Fruit fly (Drosophila melanogaster): ENCODE data around the gene tara.

Gene tara

DNA sequence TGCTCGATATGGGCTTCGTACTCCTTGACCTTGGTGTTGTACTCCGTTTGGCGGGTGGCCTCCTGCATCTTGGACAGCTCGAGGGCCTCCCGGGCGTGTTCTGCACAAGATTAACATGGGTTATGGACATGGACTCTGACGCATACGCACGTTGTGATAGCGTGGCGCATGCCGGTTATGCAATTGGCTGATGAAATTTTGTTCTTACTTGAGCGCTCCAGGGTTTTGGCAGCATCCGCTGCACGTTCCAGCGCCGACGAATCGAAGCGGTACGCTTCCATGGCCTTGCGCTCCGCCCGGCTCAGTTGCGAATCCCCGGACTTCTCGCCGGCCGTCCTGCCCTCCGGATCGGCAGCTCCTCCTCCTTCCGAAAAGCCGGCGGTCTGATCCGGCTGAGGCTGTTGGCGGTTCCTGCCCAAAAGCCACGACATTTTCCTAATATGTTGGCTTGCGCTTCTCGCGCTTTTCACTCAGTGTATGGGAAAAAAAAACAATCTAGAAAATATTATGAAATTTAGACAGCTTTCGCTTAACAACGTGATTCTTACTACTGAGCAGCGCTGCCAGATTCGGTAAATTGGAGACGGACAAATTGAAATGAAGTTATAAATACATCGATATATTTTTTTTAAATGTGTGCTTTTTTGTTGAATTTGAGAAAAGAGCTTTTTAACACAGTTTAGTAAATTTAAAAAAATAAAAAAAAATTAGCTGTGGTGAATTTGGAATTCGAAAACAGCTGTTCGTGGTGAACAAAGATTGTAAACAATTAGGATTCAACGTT is 38.3 kb downstream of the tara start, which contains the start of the genes bor and asun (continued):
- TF ChIP-seq Kr (GFP tag; optimal IDR thresholded peaks at IDR 0.05) (no peak), ham (GFP tag; IDR thresholded peaks at IDR 0.05) (no peak), NC2β (GFP tag; optimal IDR thresholded peaks at IDR 0.05) (peak; percentile 3), CTCF (GFP tag; optimal IDR thresholded peaks at IDR 0.05) (no peak), gt (GFP tag; IDR thresholded peaks at IDR 0.05) (no peak), CG18619 (GFP tag; optimal IDR thresholded peaks at IDR 0.05) (no peak)

DNA sequence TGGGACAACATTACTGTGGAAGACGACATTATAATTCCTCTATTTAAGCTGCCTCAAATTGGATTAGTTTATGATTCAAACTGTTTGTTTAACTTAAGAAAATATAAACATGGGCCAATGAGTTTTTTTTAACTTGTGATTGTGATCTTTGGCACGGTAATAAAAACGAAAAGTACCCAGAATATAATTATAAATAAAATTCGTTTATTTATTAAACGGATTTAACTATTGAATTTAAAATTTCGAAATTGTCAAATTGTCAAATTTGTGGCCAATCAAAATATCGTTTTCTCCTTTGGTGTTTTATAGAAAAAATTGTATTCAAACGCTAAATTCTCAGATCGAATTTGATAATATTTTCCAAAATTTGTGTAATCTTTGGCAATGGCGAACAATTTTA is 41.3 kb downstream of the tara start, which contains the start of gene Mst89B:
Mst89B (plus strand) TSS at position 301 of the 400 bp plus-strand sequence.
- no peak for TF ChIP-seq zfh1 (GFP tag; IDR thresholded peaks at IDR 0.05)
- no peak for TF ChIP-seq CG8478 (optimal IDR thresholded peaks at IDR 0.05)
- no peak for TF ChIP-seq CG12299 (tag; optimal IDR thresholded peaks at IDR 0.05)
- no peak for TF ChIP-seq nom (GFP tag; optimal IDR thresholded peaks at IDR 0.05)
- TF ChIP-seq TFAM (GFP tag; optimal IDR thresholded peaks at IDR 0.05), result no peak
- TF ChIP-seq lola (GFP tag; optimal IDR thresholded peaks at IDR 0.05), result no peak
- no peak for TF ChIP-seq schlank (tag; optimal IDR thresholded peaks at IDR 0.05)
- no peak for TF ChIP-seq shn (GFP tag; optimal IDR thresholded peaks at IDR 0.05)

DNA sequence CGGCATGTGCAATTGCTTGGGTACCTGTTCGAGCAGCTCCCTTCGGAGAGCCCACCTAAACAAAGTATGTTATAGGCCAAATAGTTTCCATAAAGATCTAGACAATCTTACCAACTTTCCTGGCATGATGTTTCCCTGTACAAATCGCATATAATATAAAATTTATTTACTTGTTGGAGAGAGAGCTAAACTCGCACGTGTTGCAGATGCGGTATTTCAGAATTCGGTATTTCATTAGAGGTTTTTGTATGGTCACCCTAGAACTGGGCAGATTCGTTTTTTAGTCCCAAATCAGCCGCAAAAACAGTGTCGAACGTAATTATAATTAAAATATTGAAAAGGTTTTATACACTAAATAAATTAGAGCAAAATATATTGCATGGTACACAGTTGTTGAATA is 46.7 kb downstream of the tara start, which contains the start of the genes Mat89Ba and gish:
Mat89Ba (minus strand) TSS at position 231 of the 400 bp plus-strand sequence.
gish (plus strand) TSS at position 268 of the 400 bp plus-strand sequence.
- TF ChIP-seq CG10565 (GFP tag; optimal IDR thresholded peaks at IDR 0.05), result no peak
- no peak for TF ChIP-seq CG6254 (GFP tag; optimal IDR thresholded peaks at IDR 0.05)
- peak; percentile 85 for TF ChIP-seq cwo (GFP tag; optimal IDR thresholded peaks at IDR 0.05)
- no peak for TF ChIP-seq sens (GFP tag)
- no peak for TF ChIP-seq CG17385 (GFP tag; optimal IDR thresholded peaks at IDR 0.05)
- no peak for TF ChIP-seq Hr39 (optimal IDR thresholded peaks at IDR 0.05)
- no peak for TF ChIP-seq fd64A (GFP tag; optimal IDR thresholded peaks at IDR 0.05)
- no peak for TF ChIP-seq Dip2 (GFP tag; IDR thresholded peaks at IDR 0.05)
- 0 out of 2 replicates have a peak, but pooled peaks have one; percentile 18 for TF ChIP-seq MBD-R2 (GFP tag; IDR thresholded peaks at IDR 0.05)
- TF ChIP-seq fru (optimal IDR thresholded peaks at IDR 0.05), result no peak
- TF ChIP-seq CG8359 (GFP tag; optimal IDR thresholded peaks at IDR 0.05; ENCODE audit: borderline replicate concordance), result no peak
- TF ChIP-seq br (optimal IDR thresholded peaks at IDR 0.05), result no peak
- TF ChIP-seq Hr3 (GFP tag; optimal IDR thresholded peaks at IDR 0.05), result no peak
- no peak for TF ChIP-seq exex (tag; optimal IDR thresholded peaks at IDR 0.05)
- no peak for TF ChIP-seq CG18262 (tag; optimal IDR thresholded peaks at IDR 0.05)
- no peak for TF ChIP-seq kni (GFP tag; optimal IDR thresholded peaks at IDR 0.05)
- TF ChIP-seq gfzf (GFP tag; optimal IDR thresholded peaks at IDR 0.05), result peak; percentile 45
- TF ChIP-seq CG10543 (GFP tag; optimal IDR thresholded peaks at IDR 0.05), result no peak
- no peak for TF ChIP-seq al (GFP tag; IDR thresholded peaks at IDR 0.05)
- TF ChIP-seq ftz-f1 (GFP tag; optimal IDR thresholded peaks at IDR 0.05), result peak; percentile 77
- no peak for TF ChIP-seq CTCF (GFP tag; optimal IDR thresholded peaks at IDR 0.05)
- no peak for TF ChIP-seq pfk (GFP tag; optimal IDR thresholded peaks at IDR 0.05)
- no peak for TF ChIP-seq CG10959 (GFP tag; IDR thresholded peaks at IDR 0.05)
- no peak for TF ChIP-seq Dek (tag; optimal IDR thresholded peaks at IDR 0.05)
- TF ChIP-seq CG4854 (GFP tag; optimal IDR thresholded peaks at IDR 0.05), result no peak
- TF ChIP-seq CG1024 (GFP tag; IDR thresholded peaks at IDR 0.05), result no peak
- no peak for TF ChIP-seq Camta (GFP tag; optimal IDR thresholded peaks at IDR 0.05)
- TF ChIP-seq CG12236 (GFP tag; optimal IDR thresholded peaks at IDR 0.05), result no peak
- peak; percentile 71 for TF ChIP-seq dm (GFP tag; optimal IDR thresholded peaks at IDR 0.05)
- TF ChIP-seq CG13775 (GFP tag; optimal IDR thresholded peaks at IDR 0.05), result no peak
- TF ChIP-seq kah (GFP tag; optimal IDR thresholded peaks at IDR 0.05), result no peak
- no peak for TF ChIP-seq Xbp1 (GFP tag; optimal IDR thresholded peaks at IDR 0.05)
- TF ChIP-seq ssp (GFP tag; IDR thresholded peaks at IDR 0.05), result no peak
- TF ChIP-seq row (GFP tag; IDR thresholded peaks at IDR 0.05), result no peak
- TF ChIP-seq CG31388 (GFP tag; optimal IDR thresholded peaks at IDR 0.05), result no peak
- TF ChIP-seq MESR4 (GFP tag; optimal IDR thresholded peaks at IDR 0.05), result peak; percentile 48
